Fruit fly (Drosophila melanogaster) whole organism, embryonic: ENCODE results near the gene CG5377.

Experiments used
- ATbp ChIP-seq: fragments of 200-800 bp; sonication (Bioruptor generic); optimal IDR thresholded peaks from 2 replicates; lab custom pipeline; 2017; ENCODE audit warnings: missing biosample characterization, mild to moderate bottlenecking, missing genetic modification characterization, missing genetic modification reagents
- Abd-B ChIP-seq: fragments of 200-800 bp; sonication (Bioruptor generic); optimal IDR thresholded peaks from 2 replicates; lab custom pipeline; 2018; ENCODE audit warnings: missing biosample characterization, mild to moderate bottlenecking, missing genetic modification characterization, moderate library complexity
- Antp ChIP-seq: fragments of 200-800 bp; sonication (Bioruptor generic); optimal IDR thresholded peaks from 3 replicates; lab custom pipeline; 2016; ENCODE audit warnings: missing biosample characterization, missing genetic modification characterization
- B-H2 ChIP-seq: fragments of 200-800 bp; sonication (Bioruptor generic); optimal IDR thresholded peaks from 2 replicates; lab custom pipeline; 2018; ENCODE audit warnings: missing biosample characterization, mild to moderate bottlenecking, missing genetic modification characterization
- CG10543 ChIP-seq: fragments of 200-800 bp; sonication (Bioruptor generic); optimal IDR thresholded peaks from 3 replicates; lab custom pipeline; 2017; ENCODE audit warnings: missing biosample characterization, mild to moderate bottlenecking, missing genetic modification characterization, moderate library complexity
- CG11456 ChIP-seq: fragments of 200-800 bp; sonication (Bioruptor generic); IDR thresholded peaks from 3 replicates; pipeline ENCODE4 v1.3.6; 2022; ENCODE audit warnings: missing biosample characterization, missing genetic modification characterization
- CG12299 ChIP-seq: fragments of 200-800 bp; sonication (Bioruptor generic); optimal IDR thresholded peaks from 2 replicates; lab custom pipeline; 2018; ENCODE audit warnings: missing biosample characterization, mild to moderate bottlenecking, missing genetic modification characterization
- CG13296 ChIP-seq: fragments of 200-800 bp; sonication (Bioruptor generic); optimal IDR thresholded peaks from 3 replicates; lab custom pipeline; 2018; ENCODE audit warnings: missing biosample characterization, mild to moderate bottlenecking, missing genetic modification characterization
- CG15696 ChIP-seq: fragments of 200-800 bp; sonication (Bioruptor generic); optimal IDR thresholded peaks from 2 replicates; lab custom pipeline; 2019; ENCODE audit warnings: missing biosample characterization, mild to moderate bottlenecking, missing genetic modification characterization, moderate library complexity
- CG1602 ChIP-seq: fragments of 200-800 bp; sonication (Bioruptor generic); optimal IDR thresholded peaks from 3 replicates; lab custom pipeline; 2016; ENCODE audit warnings: missing biosample characterization, missing genetic modification characterization
- CG1603 ChIP-seq: fragments of 200-800 bp; sonication (Bioruptor generic); optimal IDR thresholded peaks from 2 replicates; lab custom pipeline; 2019; ENCODE audit warnings: missing biosample characterization, mild to moderate bottlenecking, missing genetic modification characterization, moderate library complexity
- CG18476 ChIP-seq: fragments of 200-800 bp; sonication (Bioruptor generic); optimal IDR thresholded peaks from 2 replicates; lab custom pipeline; 2016; ENCODE audit warnings: missing biosample characterization, mild to moderate bottlenecking, missing genetic modification characterization
- CG18764 ChIP-seq: fragments of 200-800 bp; sonication (Bioruptor generic); optimal IDR thresholded peaks from 3 replicates; lab custom pipeline; 2016; ENCODE audit warnings: missing biosample characterization, missing genetic modification characterization
- CG3281 ChIP-seq: fragments of 200-800 bp; sonication (Bioruptor generic); optimal IDR thresholded peaks from 3 replicates; lab custom pipeline; 2017; ENCODE audit warnings: missing biosample characterization, mild to moderate bottlenecking, missing genetic modification characterization
- CG3838 ChIP-seq: fragments of 200-800 bp; sonication (Bioruptor generic); optimal IDR thresholded peaks from 3 replicates; lab custom pipeline; 2016; ENCODE audit warnings: missing biosample characterization, missing genetic modification characterization
- CG3995 ChIP-seq: fragments of 200-800 bp; sonication (Bioruptor generic); optimal IDR thresholded peaks from 3 replicates; lab custom pipeline; 2016; ENCODE audit warnings: missing biosample characterization, missing genetic modification characterization
- CG43689 ChIP-seq: fragments of 200-800 bp; sonication (Bioruptor generic); IDR thresholded peaks from 2 replicates; pipeline ENCODE4 v1.3.6; 2022; ENCODE audit warnings: missing biosample characterization, missing genetic modification characterization
- CG6272 ChIP-seq: fragments of 200-800 bp; sonication (Bioruptor generic); IDR thresholded peaks from 2 replicates; pipeline ENCODE4 v1.3.6; 2022; ENCODE audit warnings: missing biosample characterization, missing genetic modification characterization
- CG6689 ChIP-seq: fragments of 200-800 bp; sonication (Bioruptor generic); IDR thresholded peaks from 2 replicates; pipeline ENCODE4 v1.3.6; 2022; ENCODE audit warnings: missing biosample characterization, missing genetic modification characterization
- CG8765 ChIP-seq: fragments of 200-800 bp; sonication (Bioruptor generic); IDR thresholded peaks from 2 replicates; pipeline ENCODE4 v1.3.6; 2022; ENCODE audit warnings: missing biosample characterization, missing genetic modification characterization
- CTCF ChIP-seq: fragments of 200-800 bp; sonication (Bioruptor generic); optimal IDR thresholded peaks from 2 replicates; lab custom pipeline; 2017; ENCODE audit warnings: missing biosample characterization, mild to moderate bottlenecking, missing genetic modification characterization, moderate library complexity
- Camta ChIP-seq: fragments of 200-800 bp; sonication (Bioruptor generic); optimal IDR thresholded peaks from 2 replicates; lab custom pipeline; 2016; ENCODE audit warnings: missing biosample characterization, missing genetic modification characterization
- Dp ChIP-seq: fragments of 200-800 bp; sonication (Bioruptor generic); optimal IDR thresholded peaks from 2 replicates; lab custom pipeline; 2018; ENCODE audit warnings: missing biosample characterization, mild to moderate bottlenecking, missing genetic modification characterization, moderate library complexity
- E2f2 ChIP-seq: fragments of 200-800 bp; sonication (Bioruptor generic); IDR thresholded peaks from 2 replicates; pipeline ENCODE4 v1.3.6; 2022; ENCODE audit warnings: missing biosample characterization, missing genetic modification characterization
- Fer1 ChIP-seq: fragments of 200-800 bp; sonication (Bioruptor generic); optimal IDR thresholded peaks from 2 replicates; lab custom pipeline; 2017; ENCODE audit warnings: missing biosample characterization, mild to moderate bottlenecking, missing genetic modification characterization
- H15 ChIP-seq: fragments of 200-800 bp; sonication (Bioruptor generic); IDR thresholded peaks from 3 replicates; pipeline ENCODE4 v1.3.6; 2022; ENCODE audit warnings: missing biosample characterization, missing genetic modification characterization
- HmgD ChIP-seq: fragments of 200-800 bp; sonication (Bioruptor generic); optimal IDR thresholded peaks from 3 replicates; lab custom pipeline; 2016; ENCODE audit warnings: missing biosample characterization, missing genetic modification characterization
- Hsf ChIP-seq: fragments of 200-800 bp; sonication (Bioruptor generic); optimal IDR thresholded peaks from 3 replicates; lab custom pipeline; 2016; ENCODE audit warnings: missing biosample characterization, missing genetic modification characterization
- Lpt ChIP-seq: fragments of >200 bp; optimal IDR thresholded peaks from 2 replicates; lab custom pipeline; 2018; ENCODE audit warnings: missing biosample characterization, missing genetic modification characterization
- MBD-R2 ChIP-seq: fragments of 200-800 bp; sonication (Bioruptor generic); IDR thresholded peaks from 2 replicates; pipeline ENCODE4 v1.3.6; 2022; ENCODE audit warnings: missing biosample characterization, missing genetic modification characterization
- MESR4 ChIP-seq: fragments of 200-800 bp; sonication (Bioruptor generic); optimal IDR thresholded peaks from 2 replicates; lab custom pipeline; 2018; ENCODE audit warnings: missing biosample characterization, mild to moderate bottlenecking, missing genetic modification characterization, moderate library complexity
- NC2α ChIP-seq: fragments of 200-800 bp; sonication (Bioruptor generic); optimal IDR thresholded peaks from 2 replicates; lab custom pipeline; 2016; ENCODE audit warnings: missing biosample characterization, missing genetic modification characterization
- Sox100B ChIP-seq: fragments of 200-800 bp; sonication (Bioruptor generic); optimal IDR thresholded peaks from 3 replicates; lab custom pipeline; 2018; ENCODE audit warnings: missing biosample characterization, mild to moderate bottlenecking, missing genetic modification characterization
- TFAM ChIP-seq: fragments of 200-800 bp; sonication (Bioruptor generic); optimal IDR thresholded peaks from 2 replicates; lab custom pipeline; 2017; ENCODE audit warnings: missing biosample characterization, missing genetic modification characterization, inconsistent platforms
- Usf ChIP-seq: fragments of 200-800 bp; sonication (Bioruptor generic); optimal IDR thresholded peaks from 2 replicates; lab custom pipeline; 2017; ENCODE audit warnings: missing genotype, missing biosample characterization, missing genetic modification characterization
- ase ChIP-seq: fragments of 200-800 bp; sonication (Bioruptor generic); IDR thresholded peaks from 3 replicates; pipeline ENCODE4 v1.3.6; 2022; ENCODE audit warnings: missing biosample characterization, missing genetic modification characterization
- bab2 ChIP-seq: fragments of 200-800 bp; sonication (Bioruptor generic); optimal IDR thresholded peaks from 2 replicates; lab custom pipeline; 2016; ENCODE audit warnings: missing biosample characterization, missing genetic modification characterization
- chinmo ChIP-seq: fragments of 200-800 bp; sonication (Bioruptor generic); IDR thresholded peaks from 4 replicates; pipeline ENCODE4 v1.3.6; 2022; ENCODE audit warnings: missing biosample characterization, missing genetic modification characterization; ENCODE audit not compliant: partially characterized antibody
- corto ChIP-seq: fragments of 200-800 bp; sonication (Bioruptor generic); optimal IDR thresholded peaks from 2 replicates; lab custom pipeline; 2016; ENCODE audit warnings: missing biosample characterization, mild to moderate bottlenecking, missing genetic modification characterization, moderate library complexity
- dm ChIP-seq: fragments of 200-800 bp; sonication (Bioruptor generic); optimal IDR thresholded peaks from 3 replicates; lab custom pipeline; 2016; ENCODE audit warnings: missing biosample characterization, missing genetic modification characterization
- exex ChIP-seq: fragments of 200-800 bp; sonication (Bioruptor generic); optimal IDR thresholded peaks from 4 replicates; lab custom pipeline; 2018; ENCODE audit warnings: missing biosample characterization, mild to moderate bottlenecking, missing genetic modification characterization, moderate library complexity
- gcm ChIP-seq: fragments of 200-800 bp; sonication (Bioruptor generic); optimal IDR thresholded peaks from 2 replicates; lab custom pipeline; 2019; ENCODE audit warnings: missing biosample characterization, mild to moderate bottlenecking, missing genetic modification characterization, moderate library complexity
- jumu ChIP-seq: fragments of 200-800 bp; sonication (Bioruptor generic); optimal IDR thresholded peaks from 3 replicates; lab custom pipeline; 2016; ENCODE audit warnings: missing biosample characterization, missing genetic modification characterization
- kah ChIP-seq: fragments of 200-800 bp; sonication (Bioruptor generic); optimal IDR thresholded peaks from 2 replicates; lab custom pipeline; 2018; ENCODE audit warnings: missing biosample characterization, mild to moderate bottlenecking, missing genetic modification characterization
- lola ChIP-seq, 3 experiments: fragments of >200 bp in 2 of 3; fragments of 200-800 bp in 1 of 3; sonication (Bioruptor generic) in 1 of 3; optimal IDR thresholded peaks; 2 replicates each; lab custom pipeline; 2017 to 2019; ENCODE audit warnings: missing biosample characterization in 3 of 3, missing genetic modification characterization in 3 of 3, mild to moderate bottlenecking in 1 of 3, moderate library complexity in 1 of 3
- luna ChIP-seq: fragments of 200-800 bp; sonication (Bioruptor generic); optimal IDR thresholded peaks from 2 replicates; lab custom pipeline; 2016; ENCODE audit warnings: missing biosample characterization, missing genetic modification characterization
- ranshi ChIP-seq: fragments of 200-800 bp; sonication (Bioruptor generic); IDR thresholded peaks from 2 replicates; pipeline ENCODE4 v1.3.6; 2022; ENCODE audit warnings: missing biosample characterization, missing genetic modification characterization
- salm ChIP-seq: fragments of 200-800 bp; sonication (Bioruptor generic); optimal IDR thresholded peaks from 2 replicates; lab custom pipeline; 2018; ENCODE audit warnings: missing biosample characterization, mild to moderate bottlenecking, missing genetic modification characterization
- shn ChIP-seq: fragments of 200-800 bp; sonication (Bioruptor generic); optimal IDR thresholded peaks from 3 replicates; lab custom pipeline; 2016; ENCODE audit warnings: missing biosample characterization, missing genetic modification characterization
- sisA ChIP-seq: fragments of 200-800 bp; sonication (Bioruptor generic); IDR thresholded peaks from 2 replicates; pipeline ENCODE4 v1.3.6; 2022; ENCODE audit warnings: missing biosample characterization, missing genetic modification characterization
- tin ChIP-seq: fragments of 200-800 bp; sonication (Bioruptor generic); optimal IDR thresholded peaks from 3 replicates; lab custom pipeline; 2016; ENCODE audit warnings: missing biosample characterization, missing genetic modification characterization
- unc-4 ChIP-seq: fragments of 200-800 bp; sonication (Bioruptor generic); IDR thresholded peaks from 2 replicates; pipeline ENCODE4 v1.3.6; 2022; ENCODE audit warnings: missing biosample characterization, missing genetic modification characterization; ENCODE audit not compliant: partially characterized antibody

The CG5377 gene

dm6 chr3R:22464611-22465113, 3.3 kb downstream of the CG5377 start, which contains the start of gene CG7054 (continued):
- TF ChIP-seq CG12299 (peak; percentile 27), sisA (GFP tag; lab: Robert Waterston, UW) (no peak), CTCF (no peak), B-H2 (GFP tag; lab: Kevin White, UChicago) (peak; percentile 66), jumu (GFP tag; lab: Kevin White, UChicago) (no peak), CG18764 (GFP tag; lab: Kevin White, UChicago) (no peak), MESR4 (GFP tag; lab: Kevin White, UChicago) (no peak), exex (tag; lab: Kevin White, UChicago) (peak; percentile 84), CG43689 (GFP tag; lab: Robert Waterston, UW) (no peak), CG3995 (GFP tag; lab: Kevin White, UChicago) (peak; percentile 1), NC2α (no peak), TFAM (no peak), CG15696 (tag; lab: Kevin White, UChicago) (no peak), MBD-R2 (GFP tag; lab: Robert Waterston, UW) (no peak), CG11456 (GFP tag; lab: Robert Waterston, UW) (no peak), salm (tag; lab: Kevin White, UChicago) (peak; percentile 42), lola (GFP tag; optimal IDR thresholded peaks at IDR 0.05; lab: Kevin White, UChicago) (no peak), Camta (GFP tag; lab: Kevin White, UChicago) (no peak), Abd-B (peak; percentile 32), CG6689 (GFP tag; lab: Robert Waterston, UW) (no peak), CG1603 (tag; lab: Kevin White, UChicago) (peak; percentile 32), chinmo (GFP tag; lab: Robert Waterston, UW) (0 out of 4 replicates have a peak, but pooled peaks have one; percentile 61), CG10543 (peak; percentile 56), unc-4 (GFP tag; lab: Robert Waterston, UW) (no peak), gcm (peak; percentile 2), E2f2 (GFP tag; lab: Robert Waterston, UW) (peak; percentile 29; the same call in 1 of the 2 replicates), Hsf (GFP tag; lab: Kevin White, UChicago) (no peak), CG6272 (GFP tag; lab: Robert Waterston, UW) (no peak), corto (GFP tag; lab: Kevin White, UChicago) (no peak), Sox100B (no peak), Antp (GFP tag; lab: Kevin White, UChicago) (no peak), CG18476 (GFP tag; lab: Kevin White, UChicago) (peak; percentile 70), tin (GFP tag; lab: Kevin White, UChicago) (no peak), H15 (GFP tag; lab: Robert Waterston, UW) (no peak), bab2 (GFP tag; lab: Kevin White, UChicago) (no peak), HmgD (GFP tag; lab: Kevin White, UChicago) (no peak), Usf (GFP tag; lab: Kevin White, UChicago) (no peak), ATbp (GFP tag; lab: Kevin White, UChicago) (peak; percentile 32), CG3838 (no peak), CG13296 (peak; percentile 45), ase (GFP tag; lab: Robert Waterston, UW) (no peak), ranshi (GFP tag; lab: Robert Waterston, UW) (no peak), luna (GFP tag; lab: Kevin White, UChicago) (no peak), CG3281 (GFP tag; lab: Kevin White, UChicago) (peak; percentile 50), Fer1 (peak; percentile 21), shn (peak; percentile 32), CG1602 (GFP tag; lab: Kevin White, UChicago) (no peak), CG8765 (GFP tag; lab: Robert Waterston, UW) (no peak), Dp (GFP tag; lab: Kevin White, UChicago) (peak; percentile 15), dm (GFP tag; lab: Kevin White, UChicago) (no peak), Lpt (GFP tag; lab: Kevin White, UChicago) (no peak), kah (no peak)
